Worm (Caenorhabditis elegans) whole organism, L4 larva: ENCODE data around the gene chil-23.

Source experiments
- F10B5.3 ChIP-seq: sonication (generic microtip); optimal IDR thresholded peaks from 2 replicates; lab custom pipeline; 2016; ENCODE audit warnings: mild to moderate bottlenecking, missing genetic modification characterization, missing compliant biosample characterization
- F37D6.2 ChIP-seq: sonication (generic microtip); optimal IDR thresholded peaks from 2 replicates; lab custom pipeline; 2016; ENCODE audit warnings: mild to moderate bottlenecking, missing genetic modification characterization, missing compliant biosample characterization
- T26A8.4 ChIP-seq: fragments of 200-800 bp; sonication (Bioruptor generic); IDR thresholded peaks from 2 replicates; pipeline ENCODE4 v1.3.6; 2022; ENCODE audit warnings: missing genetic modification characterization, missing compliant biosample characterization
- Y75B8A.6 ChIP-seq: fragments of 200-800 bp; sonication (Bioruptor generic); IDR thresholded peaks from 2 replicates; pipeline ENCODE4 v1.3.6; 2022; ENCODE audit warnings: missing genetic modification reagents, missing genetic modification characterization, missing compliant biosample characterization
- ZK546.5 ChIP-seq, 2 experiments: sonication (generic microtip); optimal IDR thresholded peaks; 2 replicates each; lab custom pipeline; 2017; ENCODE audit warnings: missing biosample characterization in 2 of 2, missing genetic modification characterization in 2 of 2
- aha-1 ChIP-seq: fragments of 150-350 bp; peaks from one replicate; lab custom pipeline; 2014; ENCODE audit warnings: missing biosample characterization, missing genetic modification characterization
- ceh-20 ChIP-seq: fragments of 200-800 bp; sonication (Bioruptor generic); IDR thresholded peaks from 2 replicates; pipeline ENCODE4 v1.3.6; 2022; ENCODE audit warnings: missing genetic modification reagents, missing genetic modification characterization, missing compliant biosample characterization
- ceh-28 ChIP-seq: fragments of 150-350 bp; optimal IDR thresholded peaks from 2 replicates; lab custom pipeline; 2014; ENCODE audit warnings: missing biosample characterization, missing genetic modification reagents, missing genetic modification characterization
- ceh-44 ChIP-seq: fragments of 200-800 bp; sonication (Bioruptor generic); IDR thresholded peaks from 2 replicates; pipeline ENCODE4 v1.3.6; 2022; ENCODE audit warnings: missing genetic modification reagents, missing genetic modification characterization, missing compliant biosample characterization
- ceh-62 ChIP-seq: sonication (generic microtip); optimal IDR thresholded peaks from 2 replicates; lab custom pipeline; 2017; ENCODE audit warnings: missing biosample characterization, missing genetic modification characterization
- cey-2 ChIP-seq: sonication (generic microtip); optimal IDR thresholded peaks from 3 replicates; lab custom pipeline; 2017; ENCODE audit warnings: missing genetic modification characterization, mild to moderate bottlenecking, missing compliant biosample characterization, antibody characterized with exemption, borderline replicate concordance; ENCODE audit not compliant: insufficient read depth
- daf-16 ChIP-seq, 3 experiments: sonication (generic microtip); optimal IDR thresholded peaks; 2 replicates each; lab custom pipeline; 2016 to 2017; ENCODE audit warnings: missing genetic modification characterization in 3 of 3, missing genetic modification reagents in 3 of 3, mild to moderate bottlenecking in 2 of 3, missing compliant biosample characterization in 2 of 3, missing biosample characterization in 1 of 3, moderate library complexity in 1 of 3
- daf-19 ChIP-seq: fragments of 200-800 bp; sonication (Bioruptor generic); conservative IDR thresholded peaks from 2 replicates; pipeline ENCODE4 v1.3.6; 2022; ENCODE audit warnings: missing genetic modification characterization, missing compliant biosample characterization
- daf-8 ChIP-seq: fragments of 200-800 bp; sonication (Bioruptor generic); IDR thresholded peaks from 2 replicates; pipeline ENCODE4 v1.3.6; 2022; ENCODE audit warnings: missing genetic modification characterization, missing compliant biosample characterization
- egl-27 ChIP-seq: sonication (generic microtip); optimal IDR thresholded peaks from 3 replicates; lab custom pipeline; 2017; ENCODE audit warnings: missing biosample characterization, missing genetic modification reagents, missing genetic modification characterization
- hlh-11 ChIP-seq: fragments of 200-800 bp; sonication (Bioruptor generic); optimal IDR thresholded peaks from 2 replicates; lab custom pipeline; 2018; ENCODE audit warnings: mild to moderate bottlenecking, missing genetic modification characterization, missing compliant biosample characterization
- lim-7 ChIP-seq: fragments of 200-800 bp; sonication (Bioruptor generic); IDR thresholded peaks from 2 replicates; pipeline ENCODE4 v1.3.6; 2022; ENCODE audit warnings: missing genetic modification characterization, missing compliant biosample characterization
- lin-1 ChIP-seq: fragments of 200-800 bp; sonication (Bioruptor generic); IDR thresholded peaks from 2 replicates; pipeline ENCODE4 v1.3.6; 2022; ENCODE audit warnings: missing genetic modification reagents, missing genetic modification characterization, missing compliant biosample characterization
- lin-13 ChIP-seq: fragments of 150-350 bp; optimal IDR thresholded peaks from 2 replicates; lab custom pipeline; 2014; ENCODE audit warnings: missing biosample characterization, missing genetic modification reagents, missing genetic modification characterization
- lin-38 ChIP-seq: fragments of 200-800 bp; sonication (Bioruptor generic); IDR thresholded peaks from 2 replicates; pipeline ENCODE4 v1.3.6; 2022; ENCODE audit warnings: missing genetic modification reagents, missing genetic modification characterization, missing compliant biosample characterization
- lin-39 ChIP-seq: fragments of 150-350 bp; optimal IDR thresholded peaks from 2 replicates; lab custom pipeline; 2014; ENCODE audit warnings: missing biosample characterization, missing genetic modification reagents, missing genetic modification characterization
- madf-9 ChIP-seq: fragments of 200-800 bp; sonication (Bioruptor generic); conservative IDR thresholded peaks from 2 replicates; pipeline ENCODE4 v1.3.6; 2022; ENCODE audit warnings: missing genetic modification reagents, missing genetic modification characterization, missing compliant biosample characterization
- mdl-1 ChIP-seq, 2 experiments: fragments of 150-350 bp in 1 of 2; sonication (generic microtip) in 1 of 2; optimal IDR thresholded peaks; 2 replicates each; lab custom pipeline; 2014 to 2017; ENCODE audit warnings: missing biosample characterization in 2 of 2, missing genetic modification characterization in 2 of 2
- mxl-3 ChIP-seq: fragments of 200-800 bp; sonication (Bioruptor generic); optimal IDR thresholded peaks from 2 replicates; lab custom pipeline; 2018; ENCODE audit warnings: mild to moderate bottlenecking, missing genetic modification characterization, missing compliant biosample characterization
- nhr-10 ChIP-seq: fragments of 150-350 bp; optimal IDR thresholded peaks from 2 replicates; lab custom pipeline; 2014; ENCODE audit warnings: missing biosample characterization, missing genetic modification characterization
- nhr-11 ChIP-seq: fragments of 150-350 bp; optimal IDR thresholded peaks from 2 replicates; lab custom pipeline; 2014; ENCODE audit warnings: missing biosample characterization, missing genetic modification characterization
- nhr-25 ChIP-seq: sonication (generic microtip); optimal IDR thresholded peaks from 2 replicates; lab custom pipeline; 2017; ENCODE audit warnings: missing genetic modification characterization, mild to moderate bottlenecking, missing compliant biosample characterization, antibody characterized with exemption, moderate library complexity, borderline replicate concordance; ENCODE audit not compliant: insufficient read depth
- nhr-28 ChIP-seq: fragments of 150-350 bp; optimal IDR thresholded peaks from 2 replicates; lab custom pipeline; 2014; ENCODE audit warnings: missing biosample characterization, missing genetic modification characterization
- nhr-6 ChIP-seq: fragments of 150-350 bp; optimal IDR thresholded peaks from 2 replicates; lab custom pipeline; 2014; ENCODE audit warnings: missing biosample characterization, missing genetic modification characterization
- pha-4 ChIP-seq, 2 experiments: fragments of 150-350 bp in 1 of 2; fragments of 200-800 bp in 1 of 2; sonication (Bioruptor generic) in 1 of 2; IDR thresholded peaks in 1 of 2; optimal IDR thresholded peaks in 1 of 2; 2 replicates each; pipeline versions ENCODE4 v1.3.6 to Lab custom; 2014 to 2022; ENCODE audit warnings: missing genetic modification characterization in 2 of 2, missing genetic modification reagents in 2 of 2, missing biosample characterization in 1 of 2, missing compliant biosample characterization in 1 of 2
- php-3 ChIP-seq: fragments of 200-800 bp; sonication (Bioruptor generic); IDR thresholded peaks from 2 replicates; pipeline ENCODE4 v1.3.6; 2022; ENCODE audit warnings: missing genetic modification reagents, missing genetic modification characterization, missing compliant biosample characterization
- saeg-2 ChIP-seq: fragments of 200-800 bp; sonication (Bioruptor generic); IDR thresholded peaks from 2 replicates; pipeline ENCODE4 v1.3.6; 2022; ENCODE audit warnings: missing genetic modification reagents, missing genetic modification characterization, missing compliant biosample characterization
- skn-1 ChIP-seq: fragments of 150-350 bp; optimal IDR thresholded peaks from 2 replicates; lab custom pipeline; 2014; ENCODE audit warnings: missing biosample characterization, missing genetic modification characterization
- tra-1 ChIP-seq: fragments of 200-800 bp; sonication (Bioruptor generic); IDR thresholded peaks from 2 replicates; pipeline ENCODE4 v1.3.6; 2022; ENCODE audit warnings: missing genetic modification reagents, missing genetic modification characterization, missing compliant biosample characterization
- unc-62 ChIP-seq, 3 experiments: fragments of 150-350 bp in 1 of 3; sonication (generic microtip); optimal IDR thresholded peaks in 2 of 3; peaks in 1 of 3; 1 replicate in 1 of 3; 2 replicates in 2 of 3; lab custom pipeline; 2014 to 2017; ENCODE audit warnings: missing biosample characterization in 3 of 3, missing genetic modification characterization in 3 of 3, missing genetic modification reagents in 3 of 3, missing genotype in 1 of 3
- vab-7 ChIP-seq: fragments of 200-800 bp; sonication (Bioruptor generic); IDR thresholded peaks from 2 replicates; pipeline ENCODE4 v1.3.6; 2022; ENCODE audit warnings: missing genetic modification reagents, missing genetic modification characterization, missing compliant biosample characterization
- zfp-2 ChIP-seq: sonication (generic microtip); optimal IDR thresholded peaks from 2 replicates; lab custom pipeline; 2016; ENCODE audit warnings: mild to moderate bottlenecking, missing genetic modification characterization, missing compliant biosample characterization
- zfp-3 ChIP-seq: fragments of 200-800 bp; sonication (Bioruptor generic); conservative IDR thresholded peaks from 2 replicates; pipeline ENCODE4 v1.3.6; 2022; ENCODE audit warnings: missing genetic modification reagents, missing genetic modification characterization, missing compliant biosample characterization
- zip-2 ChIP-seq: fragments of 150-350 bp; optimal IDR thresholded peaks from 2 replicates; lab custom pipeline; 2014; ENCODE audit warnings: missing biosample characterization, missing genetic modification characterization
- ztf-11 ChIP-seq: fragments of 150-350 bp; optimal IDR thresholded peaks from 2 replicates; lab custom pipeline; 2014; ENCODE audit warnings: missing biosample characterization, missing genetic modification characterization

Gene chil-23

DNA sequence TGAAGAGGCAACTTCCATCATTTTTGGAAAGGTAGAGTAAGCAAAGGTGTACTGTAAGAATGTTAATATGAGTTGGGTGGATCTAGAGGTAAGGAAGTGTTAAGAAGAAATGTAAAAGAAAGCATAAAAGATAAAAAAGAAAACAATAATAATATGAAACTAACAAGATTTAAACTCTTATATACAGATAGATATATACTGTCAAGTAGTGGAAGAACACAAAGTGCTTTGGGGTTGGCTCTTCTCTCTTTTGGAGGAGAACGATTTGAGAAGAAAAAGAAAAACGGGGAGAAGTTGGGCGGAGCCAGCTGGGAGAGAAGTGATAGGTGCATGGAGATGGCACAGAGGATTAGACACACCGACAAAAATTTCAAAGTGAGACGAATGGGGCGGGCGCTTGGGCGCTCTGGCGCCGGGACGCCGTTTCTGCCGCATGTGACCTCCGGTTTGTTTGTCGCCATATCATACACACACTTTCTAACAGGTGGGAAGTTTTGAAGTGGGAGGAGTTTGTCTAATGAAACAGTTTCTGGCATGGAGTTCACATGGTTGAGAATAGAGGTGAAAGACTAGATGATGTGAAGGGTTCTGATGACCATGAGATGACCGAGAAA, 19.0 kb upstream of the chil-23 start, which contains the start of gene T19H5.4 (continued):
- TF ChIP-seq daf-8: no peak
- peak; percentile 79 for TF ChIP-seq aha-1
- TF ChIP-seq ceh-62 (tag; lab: Kevin White, UChicago): no peak
- peak; percentile 46; the same call in 1 of the 2 replicates for TF ChIP-seq tra-1 (GFP tag; lab: Robert Waterston, UW)
- no peak for TF ChIP-seq nhr-25 (tag; lab: Kevin White, UChicago)
- 0 out of 2 replicates have a peak, but pooled peaks have one; percentile 37 for TF ChIP-seq vab-7
- TF ChIP-seq skn-1: no peak
- no peak for TF ChIP-seq ceh-44

- no peak for TF ChIP-seq T26A8.4 (GFP tag; lab: Robert Waterston, UW)
- peak in 1 of 2 experiments; percentile 9 for TF ChIP-seq unc-62 (GFP tag; optimal IDR thresholded peaks at IDR 0.05 in 1 of 2; lab: Kevin White, UChicago)
- TF ChIP-seq unc-62 (tag; optimal IDR thresholded peaks at IDR 0.05; lab: Kevin White, UChicago): no peak
- TF ChIP-seq daf-19 (GFP tag; lab: Robert Waterston, UW): no peak
- TF ChIP-seq hlh-11 (tag; lab: Kevin White, UChicago): peak; percentile 19
- peak in 1 of 2 experiments; percentile 37 for TF ChIP-seq mdl-1 (tag; optimal IDR thresholded peaks at IDR 0.05; lab: Kevin White, UChicago)
- peak; percentile 75 for TF ChIP-seq nhr-28
- TF ChIP-seq lin-38 (GFP tag; lab: Robert Waterston, UW): no peak
- no peak for TF ChIP-seq ceh-28
- TF ChIP-seq cey-2 (tag; lab: Kevin White, UChicago): no peak
- no peak for TF ChIP-seq F10B5.3 (tag; lab: Kevin White, UChicago)
- TF ChIP-seq lin-1: no peak
- no peak for TF ChIP-seq ztf-11 (tag; lab: Kevin White, UChicago)
- TF ChIP-seq nhr-11 (tag; lab: Kevin White, UChicago): no peak
- no peak for TF ChIP-seq ZK546.5 (tag; optimal IDR thresholded peaks at IDR 0.05; lab: Kevin White, UChicago)
- TF ChIP-seq zip-2 (tag; lab: Kevin White, UChicago): no peak
- TF ChIP-seq lim-7: no peak
- no peak for TF ChIP-seq nhr-10 (tag; lab: Kevin White, UChicago)
- no peak for TF ChIP-seq php-3
- no peak for TF ChIP-seq daf-16 (GFP tag; optimal IDR thresholded peaks at IDR 0.05; lab: Kevin White, UChicago)
- no peak for TF ChIP-seq daf-16 (tag; optimal IDR thresholded peaks at IDR 0.05; lab: Kevin White, UChicago)
- TF ChIP-seq zfp-3: no peak
- no peak for TF ChIP-seq lin-13 (GFP tag; lab: Kevin White, UChicago)
- TF ChIP-seq lin-39 (tag; lab: Kevin White, UChicago): no peak
- TF ChIP-seq madf-9 (GFP tag; lab: Robert Waterston, UW): no peak
- peak; percentile 90 for TF ChIP-seq aha-1
- no peak for TF ChIP-seq saeg-2 (GFP tag; lab: Robert Waterston, UW)
- peak; percentile 88 for TF ChIP-seq mxl-3 (GFP tag; lab: Kevin White, UChicago)
- TF ChIP-seq egl-27 (tag; lab: Kevin White, UChicago): no peak
- TF ChIP-seq pha-4 (GFP tag; IDR thresholded peaks at IDR 0.05; lab: Robert Waterston, UW): no peak
- TF ChIP-seq pha-4 (tag; optimal IDR thresholded peaks at IDR 0.05; lab: Kevin White, UChicago): peak; percentile 38
- TF ChIP-seq zfp-2 (tag; lab: Kevin White, UChicago): no peak
- TF ChIP-seq ceh-62 (tag; lab: Kevin White, UChicago): no peak
- TF ChIP-seq Y75B8A.6 (GFP tag; lab: Robert Waterston, UW): no peak
- TF ChIP-seq ceh-20: no peak
- TF ChIP-seq nhr-6 (tag; lab: Kevin White, UChicago): no peak
- TF ChIP-seq F37D6.2: no peak
Observed at ce11 chrII:9485081-9485730, 16.8 kb upstream of the chil-23 start.
